Worm (Caenorhabditis elegans): ENCODE measurements around the gene ubh-4.

ubh-4 gene

DNA sequence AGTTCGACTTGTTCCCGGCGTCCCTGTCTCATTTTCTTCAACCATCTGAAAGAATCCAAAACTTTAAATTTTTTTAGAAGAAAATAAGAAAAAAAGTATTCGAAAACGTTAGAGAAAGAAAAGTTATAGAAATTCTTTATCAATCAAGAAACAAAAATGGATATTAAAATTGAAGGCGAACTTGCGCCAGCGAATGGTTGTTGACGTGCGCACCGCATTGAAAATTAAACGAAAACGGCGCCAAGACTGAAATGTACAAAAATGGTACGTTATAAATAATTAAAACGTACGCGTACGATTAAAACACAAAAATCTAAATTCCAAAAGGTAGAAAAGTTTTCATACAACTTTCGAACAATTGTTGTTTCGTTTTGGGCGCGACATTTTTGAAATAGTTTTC lies 47.4 kb upstream of the ubh-4 start, which contains the start of gene K02C4.3 (continued):
- TF ChIP-seq F52B5.7 (tag; optimal IDR thresholded peaks at IDR 0.05) (no peak), dox-1 (GFP tag; IDR thresholded peaks at IDR 0.05) (peak; percentile 32; the same call in 1 of the 2 replicates), sptf-2 (GFP tag; optimal IDR thresholded peaks at IDR 0.05) (no peak), hlh-26 (GFP tag; conservative IDR thresholded peaks at IDR 0.05) (no peak), madf-6 (GFP tag; IDR thresholded peaks at IDR 0.05) (peak; percentile 65), pha-4 (tag; optimal IDR thresholded peaks at IDR 0.05) (no peak), lin-26 (GFP tag; IDR thresholded peaks at IDR 0.05) (no peak), B0019.2 (GFP tag; conservative IDR thresholded peaks at IDR 0.05) (no peak), rcor-1 (GFP tag; IDR thresholded peaks at IDR 0.05) (no peak), ama-1 (optimal IDR thresholded peaks at IDR 0.05) (no peak), ama-1 (GFP tag; optimal IDR thresholded peaks at IDR 0.05) (no peak), unc-130 (GFP tag; optimal IDR thresholded peaks at IDR 0.05) (no peak), bed-2 (GFP tag; IDR thresholded peaks at IDR 0.05) (no peak), ceh-58 (GFP tag; IDR thresholded peaks at IDR 0.05) (no peak), F57C9.4 (tag; optimal IDR thresholded peaks at IDR 0.05) (no peak), lir-1 (GFP tag; conservative IDR thresholded peaks at IDR 0.05) (no peak), athp-1 (tag; optimal IDR thresholded peaks at IDR 0.05) (no peak), nhr-179 (tag; optimal IDR thresholded peaks at IDR 0.05) (no peak), tlf-1 (GFP tag; optimal IDR thresholded peaks at IDR 0.05) (no peak), rec-8 (tag; optimal IDR thresholded peaks at IDR 0.05) (no peak), F39B2.1 (GFP tag; IDR thresholded peaks at IDR 0.05) (0 out of 2 replicates have a peak, but pooled peaks have one; percentile 25), ztf-3 (GFP tag; optimal IDR thresholded peaks at IDR 0.05) (no peak), ekl-4 (GFP tag; IDR thresholded peaks at IDR 0.05) (no peak), ZK185.1 (tag; optimal IDR thresholded peaks at IDR 0.05; ENCODE audit: poor library complexity, severe bottlenecking) (peak; percentile 37), ceh-27 (GFP tag; optimal IDR thresholded peaks at IDR 0.05) (no peak), mcd-1 (GFP tag; IDR thresholded peaks at IDR 0.05) (peak; percentile 75), B0261.1 (tag; optimal IDR thresholded peaks at IDR 0.05) (no peak), aptf-3 (GFP tag; IDR thresholded peaks at IDR 0.05) (no peak), ccch-3 (GFP tag; optimal IDR thresholded peaks at IDR 0.05) (no peak), hmg-1.2 (GFP tag; IDR thresholded peaks at IDR 0.05) (0 out of 2 replicates have a peak, but pooled peaks have one; percentile 13), Y53G8AR.9 (GFP tag; conservative IDR thresholded peaks at IDR 0.05) (no peak), chd-7 (tag; optimal IDR thresholded peaks at IDR 0.05) (no peak), snpc-1.3 (tag; optimal IDR thresholded peaks at IDR 0.05; ENCODE audit: insufficient read depth) (peak; percentile 7), egl-44 (GFP tag; IDR thresholded peaks at IDR 0.05) (no peak), C06A6.2 (GFP tag; conservative IDR thresholded peaks at IDR 0.05) (no peak), nhr-120 (GFP tag; IDR thresholded peaks at IDR 0.05) (no peak), K12H6.12 (tag; optimal IDR thresholded peaks at IDR 0.05) (no peak), F33H1.4 (GFP tag; IDR thresholded peaks at IDR 0.05) (peak; percentile 37; the same call in 1 of the 2 replicates), die-1 (tag; optimal IDR thresholded peaks at IDR 0.05) (no peak), gei-17 (GFP tag; optimal IDR thresholded peaks at IDR 0.05) (no peak), madf-10 (tag; optimal IDR thresholded peaks at IDR 0.05) (no peak), lin-54 (GFP tag; optimal IDR thresholded peaks at IDR 0.05) (peak; percentile 69), repo-1 (tag; optimal IDR thresholded peaks at IDR 0.05) (no peak), him-1 (tag; optimal IDR thresholded peaks at IDR 0.05) (peak; percentile 44), dpff-1 (tag; optimal IDR thresholded peaks at IDR 0.05) (no peak), let-526 (GFP tag; IDR thresholded peaks at IDR 0.05) (no peak), madf-3 (GFP tag; IDR thresholded peaks at IDR 0.05) (no peak), Y95B8A.8 (GFP tag; IDR thresholded peaks at IDR 0.05) (no peak), F10E7.11 (tag; optimal IDR thresholded peaks at IDR 0.05) (no peak), let-607 (tag; optimal IDR thresholded peaks at IDR 0.05) (no peak)
